Worm (Caenorhabditis elegans): ENCODE results near the gene epic-1.

DNA sequence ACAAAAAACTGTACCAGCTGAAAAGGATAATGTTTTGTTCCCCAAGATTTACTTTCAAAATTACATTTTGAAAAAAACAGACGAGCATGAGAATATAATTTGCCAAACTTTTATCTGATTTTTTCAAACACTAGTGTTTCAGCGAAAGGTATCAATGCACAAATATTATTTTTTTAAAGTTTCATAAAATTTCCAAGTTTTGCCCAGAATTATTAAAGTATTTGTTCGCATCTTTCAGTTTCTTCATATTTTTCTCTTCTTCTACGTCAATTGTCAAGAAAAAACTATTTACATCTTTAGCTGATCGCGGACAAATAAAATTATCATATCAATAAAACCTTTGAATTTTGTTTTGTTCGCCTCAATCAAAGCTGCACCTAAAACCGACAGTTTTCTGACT is 34.7 kb downstream of the epic-1 start, which contains the start of gene C06A12.8:
- TF ChIP-seq spr-1 (tag; optimal IDR thresholded peaks at IDR 0.05) (no peak), pha-4 (GFP tag; IDR thresholded peaks at IDR 0.05) (no peak), pha-4 (tag; optimal IDR thresholded peaks at IDR 0.05) (no peak), ceh-20 (GFP tag; IDR thresholded peaks at IDR 0.05) (no peak), lsy-2 (tag; optimal IDR thresholded peaks at IDR 0.05) (no peak), fos-1 (tag; optimal IDR thresholded peaks at IDR 0.05) (no peak), aly-2 (tag; optimal IDR thresholded peaks at IDR 0.05) (no peak), nhr-111 (GFP tag; optimal IDR thresholded peaks at IDR 0.05) (no peak), lin-13 (GFP tag; optimal IDR thresholded peaks at IDR 0.05) (no peak), dpl-1 (GFP tag; optimal IDR thresholded peaks at IDR 0.05) (no peak), dmd-8 (GFP tag; IDR thresholded peaks at IDR 0.05) (no peak)

Measured in whole organism, L4 larva.